Fruit fly (Drosophila melanogaster) whole organism, larva: ENCODE measurements around the gene Dph5.

Source experiments
- noc ChIP-seq: fragments of 200-800 bp; sonication (Bioruptor generic); optimal IDR thresholded peaks from 3 replicates; lab custom pipeline; 2019; ENCODE audit warnings: missing biosample characterization, mild to moderate bottlenecking, missing genetic modification characterization, moderate library complexity

The Dph5 gene

dm6 chr3R:22564707-22565106, 18.3 kb downstream of the Dph5 start:
- no peak for TF ChIP-seq noc (tag; lab: Kevin White, UChicago)

dm6 chr3R:22564076-22564475, 18.9 kb downstream of the Dph5 start:
- no peak for TF ChIP-seq noc (tag; lab: Kevin White, UChicago)

- TF ChIP-seq noc (tag; lab: Kevin White, UChicago): no peak
Measured at dm6 chr3R:22562502-22562901, 20.5 kb downstream of the Dph5 start, which contains the start of gene sit. sit (minus strand) TSS chr3R:22562572.

- TF ChIP-seq noc (tag; lab: Kevin White, UChicago): no peak
Measured at dm6 chr3R:22560224-22560623, 22.8 kb downstream of the Dph5 start.

- TF ChIP-seq noc (tag; lab: Kevin White, UChicago): no peak
Measured at dm6 chr3R:22558398-22558797, 24.6 kb downstream of the Dph5 start.

- no peak for TF ChIP-seq noc (tag; lab: Kevin White, UChicago)
Measured at dm6 chr3R:22557100-22557741, 25.8 kb downstream of the Dph5 start.

- TF ChIP-seq noc (tag; lab: Kevin White, UChicago): no peak
Measured at dm6 chr3R:22552686-22553085, 30.3 kb downstream of the Dph5 start.

dm6 chr3R:22550306-22550812, 32.7 kb downstream of the Dph5 start, which contains the start of gene bond:
bond (plus strand) TSS chr3R:22550680.
- no peak for TF ChIP-seq noc (tag; lab: Kevin White, UChicago)

- TF ChIP-seq noc (tag; lab: Kevin White, UChicago): peak; percentile 4
Measured at dm6 chr3R:22547585-22548022, 35.4 kb downstream of the Dph5 start, which contains the start of gene AdipoR. AdipoR (minus strand) TSS chr3R:22547846.

- TF ChIP-seq noc (tag; lab: Kevin White, UChicago): peak; percentile 55
Measured at dm6 chr3R:22546017-22546416, 37.0 kb downstream of the Dph5 start.

dm6 chr3R:22542773-22543411, 40.1 kb downstream of the Dph5 start:
- TF ChIP-seq noc (tag; lab: Kevin White, UChicago): peak; percentile 48

dm6 chr3R:22540686-22541085, 42.3 kb downstream of the Dph5 start:
- no peak for TF ChIP-seq noc (tag; lab: Kevin White, UChicago)

- TF ChIP-seq noc (tag; lab: Kevin White, UChicago): no peak
Measured at dm6 chr3R:22539762-22540161, 43.3 kb downstream of the Dph5 start, which contains the start of gene CG5326. CG5326 (minus strand) TSS chr3R:22539919.

- no peak for TF ChIP-seq noc (tag; lab: Kevin White, UChicago)
Measured at dm6 chr3R:22538877-22539276, 44.1 kb downstream of the Dph5 start.

- peak; percentile 18 for TF ChIP-seq noc (tag; lab: Kevin White, UChicago)
Measured at dm6 chr3R:22536504-22537423, 46.3 kb downstream of the Dph5 start.

- TF ChIP-seq noc (tag; lab: Kevin White, UChicago): no peak
Measured at dm6 chr3R:22535945-22536344, 47.1 kb downstream of the Dph5 start.
